Fruit fly (Drosophila melanogaster): ENCODE data around the gene CG14540.

CG14540 gene

dm6 chr3R:25968486-25968885 is 9.4 kb downstream of the CG14540 start (continued):
- peak; percentile 20 for TF ChIP-seq scrt (GFP tag; optimal IDR thresholded peaks at IDR 0.05)
- no peak for TF ChIP-seq CG13287 (GFP tag; IDR thresholded peaks at IDR 0.05; ENCODE audit: partially characterized antibody)
- no peak for TF ChIP-seq gt (GFP tag; IDR thresholded peaks at IDR 0.05)
- TF ChIP-seq CG18599 (GFP tag; optimal IDR thresholded peaks at IDR 0.05): peak; percentile 86
- no peak for TF ChIP-seq ewg (GFP tag; optimal IDR thresholded peaks at IDR 0.05)
- no peak for TF ChIP-seq phol (tag; optimal IDR thresholded peaks at IDR 0.05)
- peak; percentile 42 for TF ChIP-seq CG3847 (GFP tag; IDR thresholded peaks at IDR 0.05)
- TF ChIP-seq ham (GFP tag; IDR thresholded peaks at IDR 0.05): no peak
- TF ChIP-seq sisA (GFP tag; IDR thresholded peaks at IDR 0.05): no peak
- TF ChIP-seq fd96Cb (tag; optimal IDR thresholded peaks at IDR 0.05): no peak
- TF ChIP-seq Bteb2 (GFP tag; optimal IDR thresholded peaks at IDR 0.05): no peak
- TF ChIP-seq Neu2 (GFP tag; optimal IDR thresholded peaks at IDR 0.05; ENCODE audit: borderline replicate concordance): no peak
- TF ChIP-seq B-H1 (GFP tag; IDR thresholded peaks at IDR 0.05): 0 out of 3 replicates have a peak, but pooled peaks have one; percentile 31
- TF ChIP-seq Side (GFP tag; optimal IDR thresholded peaks at IDR 0.05): no peak
- 0 out of 2 replicates have a peak, but pooled peaks have one; percentile 23 for TF ChIP-seq Atf6 (GFP tag; IDR thresholded peaks at IDR 0.05)
- no peak for TF ChIP-seq croc (GFP tag; conservative IDR thresholded peaks at IDR 0.05)
- TF ChIP-seq CG18262 (tag; optimal IDR thresholded peaks at IDR 0.05): no peak
- TF ChIP-seq CG13296 (GFP tag; optimal IDR thresholded peaks at IDR 0.05): peak; percentile 1
- TF ChIP-seq CG15479 (GFP tag; optimal IDR thresholded peaks at IDR 0.05): no peak
- TF ChIP-seq Sox100B (GFP tag; optimal IDR thresholded peaks at IDR 0.05): no peak
- peak; percentile 67 for TF ChIP-seq Rfx (GFP tag; IDR thresholded peaks at IDR 0.05)
- no peak for TF ChIP-seq CG8281 (tag; optimal IDR thresholded peaks at IDR 0.05)
- no peak for TF ChIP-seq unc-4 (GFP tag; IDR thresholded peaks at IDR 0.05; ENCODE audit: partially characterized antibody)
- TF ChIP-seq Sox102F (GFP tag; optimal IDR thresholded peaks at IDR 0.05): peak; percentile 35
- no peak for TF ChIP-seq Lim3 (GFP tag; IDR thresholded peaks at IDR 0.05)
- no peak for TF ChIP-seq onecut (GFP tag; IDR thresholded peaks at IDR 0.05)
- TF ChIP-seq CG2116 (GFP tag; optimal IDR thresholded peaks at IDR 0.05): no peak
- no peak for TF ChIP-seq h (optimal IDR thresholded peaks at IDR 0.05)
- TF ChIP-seq CG11695 (GFP tag; IDR thresholded peaks at IDR 0.05): no peak
- no peak for TF ChIP-seq Camta (GFP tag; optimal IDR thresholded peaks at IDR 0.05)
- TF ChIP-seq Myb (GFP tag; optimal IDR thresholded peaks at IDR 0.05): no peak
- TF ChIP-seq amos (GFP tag; IDR thresholded peaks at IDR 0.05; ENCODE audit: partially characterized antibody): no peak
- no peak for TF ChIP-seq Abd-B (GFP tag; optimal IDR thresholded peaks at IDR 0.05)
- no peak for TF ChIP-seq CG1024 (GFP tag; IDR thresholded peaks at IDR 0.05)
- TF ChIP-seq Stat92E (GFP tag; optimal IDR thresholded peaks at IDR 0.05): no peak
- no peak for TF ChIP-seq jigr1 (GFP tag; IDR thresholded peaks at IDR 0.05)
- TF ChIP-seq gro (GFP tag; optimal IDR thresholded peaks at IDR 0.05): no peak
- no peak for TF ChIP-seq ftz-f1 (GFP tag; optimal IDR thresholded peaks at IDR 0.05)
- TF ChIP-seq CG10959 (GFP tag; IDR thresholded peaks at IDR 0.05): no peak
- peak; percentile 46 for TF ChIP-seq Fer3 (tag; optimal IDR thresholded peaks at IDR 0.05)
- no peak for TF ChIP-seq CHES-1-like (GFP tag; optimal IDR thresholded peaks at IDR 0.05)
- TF ChIP-seq Fer1 (GFP tag; optimal IDR thresholded peaks at IDR 0.05): peak; percentile 70
- no peak for TF ChIP-seq klu (GFP tag; IDR thresholded peaks at IDR 0.05)
- TF ChIP-seq CG11560 (tag; IDR thresholded peaks at IDR 0.05): no peak
- TF ChIP-seq otp (GFP tag; IDR thresholded peaks at IDR 0.05): no peak
- TF ChIP-seq CG17186 (GFP tag; optimal IDR thresholded peaks at IDR 0.05): no peak
- TF ChIP-seq lbe (GFP tag; optimal IDR thresholded peaks at IDR 0.05): no peak
- TF ChIP-seq Ada2b (GFP tag; IDR thresholded peaks at IDR 0.05): peak; percentile 45
- TF ChIP-seq Dll (GFP tag; IDR thresholded peaks at IDR 0.05; ENCODE audit: partially characterized antibody): no peak
- TF ChIP-seq dpn (GFP tag; optimal IDR thresholded peaks at IDR 0.05): peak in 1 of 2 experiments; percentile 7
- TF ChIP-seq C15 (GFP tag; IDR thresholded peaks at IDR 0.05): no peak
- no peak for TF ChIP-seq exex (tag; optimal IDR thresholded peaks at IDR 0.05)
